Worm (Caenorhabditis elegans): ENCODE measurements around the gene C18A11.4.

- TF ChIP-seq snpc-4 (tag; optimal IDR thresholded peaks at IDR 0.05) (no peak), unc-39 (tag; optimal IDR thresholded peaks at IDR 0.05) (no peak), skn-1 (tag; optimal IDR thresholded peaks at IDR 0.05) (no peak), ama-1 (optimal IDR thresholded peaks at IDR 0.05) (no peak), ceh-82 (tag; optimal IDR thresholded peaks at IDR 0.05) (no peak), ztf-1 (GFP tag; conservative IDR thresholded peaks at IDR 0.05) (no peak), ceh-16 (tag; optimal IDR thresholded peaks at IDR 0.05) (no peak), fos-1 (tag; optimal IDR thresholded peaks at IDR 0.05) (peak; percentile 56)
Observed at ce11 chrX:8089266-8089909, 44.1 kb downstream of the C18A11.4 start.

All from whole organism, L2 larva.